Worm (Caenorhabditis elegans): ENCODE results near the gene ifta-2.

DNA sequence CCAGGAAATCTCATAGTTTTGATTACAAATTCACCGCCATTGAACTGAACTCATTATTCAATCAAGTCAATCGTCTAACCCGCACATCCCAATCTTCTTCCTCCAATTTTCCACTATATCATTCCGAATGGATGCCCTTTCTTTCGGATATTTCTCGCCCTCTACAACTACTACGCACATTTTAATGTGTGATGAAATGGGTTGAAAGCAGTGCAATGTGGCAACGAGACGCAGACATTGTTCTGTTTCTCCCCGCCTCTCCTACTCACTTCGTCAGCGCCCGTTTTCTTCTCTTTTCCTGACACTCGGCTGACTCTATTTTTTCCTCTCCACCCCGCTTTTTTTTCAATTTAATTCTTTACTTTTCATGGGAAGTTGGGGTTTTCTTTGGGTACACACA lies 33.2 kb downstream of the ifta-2 start:
- TF ChIP-seq W03F9.2 (tag; optimal IDR thresholded peaks at IDR 0.05) (peak; percentile 12), him-1 (tag; optimal IDR thresholded peaks at IDR 0.05) (no peak), dao-5 (tag; optimal IDR thresholded peaks at IDR 0.05) (no peak)
